Fruit fly (Drosophila melanogaster): Measurements from ENCODE around the gene poe.

poe gene

DNA sequence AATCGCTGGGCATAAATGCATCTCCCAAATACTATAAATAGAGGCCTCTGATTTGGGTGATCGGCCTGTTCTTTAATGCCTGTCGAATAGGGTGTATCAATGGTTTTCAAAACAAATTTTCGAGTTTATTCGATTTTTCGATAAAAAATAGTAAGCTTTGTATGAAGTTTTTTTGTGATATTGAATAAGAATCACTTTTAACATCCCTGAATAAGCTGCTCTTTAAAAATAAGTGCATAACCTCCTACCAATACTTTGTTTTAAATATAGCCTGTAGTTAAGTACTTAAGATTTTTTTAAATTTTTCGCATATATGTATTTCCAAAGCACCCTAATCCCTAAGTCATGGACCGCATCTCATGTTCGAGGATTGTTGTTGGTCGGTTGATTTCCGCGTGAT, 9.2 kb upstream of the poe start (continued):
- TF ChIP-seq CG9437 (GFP tag; optimal IDR thresholded peaks at IDR 0.05) (peak; percentile 8), CG17186 (GFP tag; optimal IDR thresholded peaks at IDR 0.05) (no peak), Blimp-1 (GFP tag; optimal IDR thresholded peaks at IDR 0.05) (no peak), crc (GFP tag; optimal IDR thresholded peaks at IDR 0.05) (no peak), ap (GFP tag; IDR thresholded peaks at IDR 0.05) (no peak), br (optimal IDR thresholded peaks at IDR 0.05) (no peak), btn (GFP tag; optimal IDR thresholded peaks at IDR 0.05) (no peak), Atf3 (GFP tag; optimal IDR thresholded peaks at IDR 0.05) (no peak), CG4617 (GFP tag; optimal IDR thresholded peaks at IDR 0.05; ENCODE audit: borderline replicate concordance) (no peak), CG11093 (GFP tag; IDR thresholded peaks at IDR 0.05) (no peak), dpn (GFP tag; optimal IDR thresholded peaks at IDR 0.05) (peak in 1 of 2 experiments; percentile 0), danr (GFP tag; IDR thresholded peaks at IDR 0.05) (no peak), pan (optimal IDR thresholded peaks at IDR 0.05) (no peak), pan (GFP tag; optimal IDR thresholded peaks at IDR 0.05 in 1 of 2, IDR thresholded peaks at IDR 0.05 in 1 of 2) (no peak), CG18619 (GFP tag; optimal IDR thresholded peaks at IDR 0.05) (no peak), CG8290 (GFP tag; optimal IDR thresholded peaks at IDR 0.05) (no peak), CG8290 (tag; optimal IDR thresholded peaks at IDR 0.05) (no peak), NC2β (GFP tag; optimal IDR thresholded peaks at IDR 0.05) (no peak), nau (GFP tag; optimal IDR thresholded peaks at IDR 0.05) (no peak), CG4854 (GFP tag; optimal IDR thresholded peaks at IDR 0.05) (no peak), sr (GFP tag; IDR thresholded peaks at IDR 0.05) (no peak), CG2712 (tag; optimal IDR thresholded peaks at IDR 0.05) (peak; percentile 53), CG7839 (tag; optimal IDR thresholded peaks at IDR 0.05) (no peak), dmrt11E (tag; optimal IDR thresholded peaks at IDR 0.05) (peak; percentile 37), pb (GFP tag; optimal IDR thresholded peaks at IDR 0.05) (no peak), CG6689 (GFP tag; IDR thresholded peaks at IDR 0.05) (no peak), unc-4 (GFP tag; IDR thresholded peaks at IDR 0.05; ENCODE audit: partially characterized antibody) (no peak), CG7556 (GFP tag; optimal IDR thresholded peaks at IDR 0.05) (peak; percentile 63), CG12071 (GFP tag; optimal IDR thresholded peaks at IDR 0.05) (no peak), ab (GFP tag; optimal IDR thresholded peaks at IDR 0.05) (no peak), CG42726 (GFP tag; IDR thresholded peaks at IDR 0.05; ENCODE audit: partially characterized antibody) (no peak), corto (GFP tag; optimal IDR thresholded peaks at IDR 0.05) (no peak), CG6254 (GFP tag; optimal IDR thresholded peaks at IDR 0.05) (no peak), trh (GFP tag; optimal IDR thresholded peaks at IDR 0.05) (no peak), HLH3B (GFP tag; IDR thresholded peaks at IDR 0.05) (no peak), her (GFP tag; optimal IDR thresholded peaks at IDR 0.05) (no peak), CG1792 (GFP tag; optimal IDR thresholded peaks at IDR 0.05) (no peak), CkIIα-i1 (GFP tag; IDR thresholded peaks at IDR 0.05) (no peak), CG1602 (GFP tag; optimal IDR thresholded peaks at IDR 0.05) (peak; percentile 2), CG6791 (GFP tag; IDR thresholded peaks at IDR 0.05; ENCODE audit: partially characterized antibody) (no peak), gfzf (GFP tag; optimal IDR thresholded peaks at IDR 0.05) (no peak), CG2199 (GFP tag; IDR thresholded peaks at IDR 0.05) (no peak), crol (GFP tag; IDR thresholded peaks at IDR 0.05) (no peak), Hmr (GFP tag; optimal IDR thresholded peaks at IDR 0.05) (no peak), CG1024 (GFP tag; IDR thresholded peaks at IDR 0.05) (no peak), dmrt99B (tag; optimal IDR thresholded peaks at IDR 0.05) (no peak), yki (optimal IDR thresholded peaks at IDR 0.05) (no peak), CG31224 (GFP tag; IDR thresholded peaks at IDR 0.05) (no peak), jigr1 (GFP tag; IDR thresholded peaks at IDR 0.05) (no peak), sim (GFP tag; IDR thresholded peaks at IDR 0.05) (no peak), CG15514 (GFP tag; optimal IDR thresholded peaks at IDR 0.05) (no peak), CG17829 (tag; optimal IDR thresholded peaks at IDR 0.05) (peak; percentile 30), luna (GFP tag; optimal IDR thresholded peaks at IDR 0.05) (no peak), CG17328 (GFP tag; IDR thresholded peaks at IDR 0.05) (no peak)
